Fruit fly (Drosophila melanogaster): ENCODE measurements around the gene CG12655.
"Not testable (repeated sequence)": the region's sequence is repeated elsewhere in the genome, so short reads cannot be mapped to it uniquely, and the experiment has no call there.

dm6 chrX:19934194-19934593, 25.0 kb downstream of the CG12655 start, which contains the start of gene CG45490:
- not testable (repeated sequence) for TF ChIP-seq CG13204 (GFP tag; optimal IDR thresholded peaks at IDR 0.05); rn (GFP tag; IDR thresholded peaks at IDR 0.05); CG32121 (GFP tag; IDR thresholded peaks at IDR 0.05); Pif1A (GFP tag; optimal IDR thresholded peaks at IDR 0.05); Pif1B (GFP tag; optimal IDR thresholded peaks at IDR 0.05); CG10348 (GFP tag; IDR thresholded peaks at IDR 0.05); CG14655 (GFP tag; optimal IDR thresholded peaks at IDR 0.05)

Data from whole organism, pupa.